Fruit fly (Drosophila melanogaster): ENCODE data around the gene CG8010.

dm6 chrX:19293320-19293719 lies 24.6 kb upstream of the CG8010 start:
- TF ChIP-seq Mnt (GFP tag; optimal IDR thresholded peaks at IDR 0.05) (no peak), CG1620 (GFP tag; optimal IDR thresholded peaks at IDR 0.05) (no peak), tj (GFP tag; optimal IDR thresholded peaks at IDR 0.05) (no peak)

Data from whole organism, adult.